Fruit fly (Drosophila melanogaster) whole organism, embryonic: ENCODE data around the gene CG7739.
A peak's percentile ranks its signal among the peaks of the same experiment; 100 is the strongest.

Experiments
- Bdp1 ChIP-seq: fragments of 200-800 bp; sonication (Bioruptor generic); optimal IDR thresholded peaks from 3 replicates; lab custom pipeline; 2016; ENCODE audit warnings: missing biosample characterization, missing genetic modification characterization
- Blimp-1 ChIP-seq: fragments of 200-800 bp; sonication (Bioruptor generic); optimal IDR thresholded peaks from 3 replicates; lab custom pipeline; 2018; ENCODE audit warnings: missing biosample characterization, missing genetic modification characterization, mild to moderate bottlenecking, moderate library complexity, missing genetic modification reagents
- CG10147 ChIP-seq: fragments of 200-800 bp; sonication (Bioruptor generic); optimal IDR thresholded peaks from 2 replicates; lab custom pipeline; 2019; ENCODE audit warnings: missing biosample characterization, mild to moderate bottlenecking, missing genetic modification characterization, moderate library complexity
- CG10959 ChIP-seq: fragments of 200-800 bp; sonication (Bioruptor generic); IDR thresholded peaks from 2 replicates; pipeline ENCODE4 v1.3.6; 2022; ENCODE audit warnings: missing biosample characterization, missing genetic modification characterization
- CG14710 ChIP-seq: fragments of 200-800 bp; sonication (Bioruptor generic); optimal IDR thresholded peaks from 3 replicates; lab custom pipeline; 2019; ENCODE audit warnings: missing biosample characterization, mild to moderate bottlenecking, missing genetic modification characterization, moderate library complexity
- CG15479 ChIP-seq: fragments of 200-800 bp; sonication (Bioruptor generic); optimal IDR thresholded peaks from 3 replicates; lab custom pipeline; 2019; ENCODE audit warnings: missing biosample characterization, mild to moderate bottlenecking, missing genetic modification characterization, moderate library complexity
- CG15514 ChIP-seq: fragments of 200-800 bp; sonication (Bioruptor generic); optimal IDR thresholded peaks from 3 replicates; lab custom pipeline; 2017; ENCODE audit warnings: missing biosample characterization, missing genetic modification characterization, mild to moderate bottlenecking, moderate library complexity, missing genetic modification reagents
- CG17385 ChIP-seq: fragments of 200-800 bp; sonication (Bioruptor generic); optimal IDR thresholded peaks from 3 replicates; lab custom pipeline; 2018; ENCODE audit warnings: missing biosample characterization, mild to moderate bottlenecking, missing genetic modification characterization
- CG18599 ChIP-seq: fragments of 200-800 bp; sonication (Bioruptor generic); optimal IDR thresholded peaks from 3 replicates; lab custom pipeline; 2017; ENCODE audit warnings: missing biosample characterization, missing genetic modification characterization, mild to moderate bottlenecking, moderate library complexity, missing genetic modification reagents
- CG2712 ChIP-seq: fragments of 200-800 bp; optimal IDR thresholded peaks from 3 replicates; lab custom pipeline; 2019; ENCODE audit warnings: missing biosample characterization, mild to moderate bottlenecking, missing genetic modification characterization, moderate library complexity
- CG2889 ChIP-seq: fragments of 200-800 bp; sonication (Bioruptor generic); IDR thresholded peaks from 3 replicates; pipeline ENCODE4 v1.3.6; 2022; ENCODE audit warnings: missing biosample characterization, missing genetic modification characterization
- CG30403 ChIP-seq: fragments of 200-800 bp; sonication (Bioruptor generic); optimal IDR thresholded peaks from 3 replicates; lab custom pipeline; 2016; ENCODE audit warnings: missing biosample characterization, missing genetic modification characterization
- CG31441 ChIP-seq: fragments of 200-800 bp; sonication (Bioruptor generic); IDR thresholded peaks from 2 replicates; pipeline ENCODE4 v1.3.6; 2022; ENCODE audit warnings: missing biosample characterization, missing genetic modification characterization
- CG7357 ChIP-seq: fragments of 200-800 bp; sonication (Bioruptor generic); IDR thresholded peaks from 3 replicates; pipeline ENCODE4 v1.3.6; 2022; ENCODE audit warnings: missing biosample characterization, missing genetic modification characterization
- CTCF ChIP-seq: fragments of 200-800 bp; sonication (Bioruptor generic); optimal IDR thresholded peaks from 2 replicates; lab custom pipeline; 2017; ENCODE audit warnings: missing biosample characterization, mild to moderate bottlenecking, missing genetic modification characterization, moderate library complexity
- CoRest ChIP-seq: fragments of 200-800 bp; sonication (Bioruptor generic); optimal IDR thresholded peaks from 3 replicates; lab custom pipeline; 2018; ENCODE audit warnings: missing biosample characterization, mild to moderate bottlenecking, missing genetic modification characterization, moderate library complexity
- D19A ChIP-seq: fragments of 200-800 bp; optimal IDR thresholded peaks from 3 replicates; lab custom pipeline; 2019; ENCODE audit warnings: missing biosample characterization, mild to moderate bottlenecking, missing genetic modification characterization, moderate library complexity
- Dfd ChIP-seq, 2 experiments: fragments of >200 bp; optimal IDR thresholded peaks; 2 replicates each; lab custom pipeline; 2017; ENCODE audit warnings: missing biosample characterization in 2 of 2, missing genetic modification characterization in 2 of 2
- Doc3 ChIP-seq: fragments of 200-800 bp; sonication (Bioruptor generic); IDR thresholded peaks from 3 replicates; pipeline ENCODE4 v1.3.6; 2022; ENCODE audit warnings: missing biosample characterization, missing genetic modification characterization; ENCODE audit not compliant: partially characterized antibody
- Gsc ChIP-seq: fragments of 200-800 bp; sonication (Bioruptor generic); IDR thresholded peaks from 2 replicates; pipeline ENCODE4 v1.3.6; 2022; ENCODE audit warnings: missing biosample characterization, missing genetic modification characterization
- H15 ChIP-seq: fragments of 200-800 bp; sonication (Bioruptor generic); IDR thresholded peaks from 3 replicates; pipeline ENCODE4 v1.3.6; 2022; ENCODE audit warnings: missing biosample characterization, missing genetic modification characterization
- HLH4C ChIP-seq: fragments of 200-800 bp; sonication (Bioruptor generic); IDR thresholded peaks from 3 replicates; pipeline ENCODE4 v1.3.6; 2022; ENCODE audit warnings: missing biosample characterization, missing genetic modification characterization; ENCODE audit not compliant: partially characterized antibody
- Hand ChIP-seq: fragments of 200-800 bp; sonication (Bioruptor generic); optimal IDR thresholded peaks from 2 replicates; lab custom pipeline; 2017; ENCODE audit warnings: mild to moderate bottlenecking, missing biosample characterization, missing genetic modification reagents, missing genetic modification characterization
- Hmx ChIP-seq: fragments of 200-800 bp; sonication (Bioruptor generic); optimal IDR thresholded peaks from 2 replicates; lab custom pipeline; 2016; ENCODE audit warnings: missing biosample characterization, missing genetic modification characterization
- Hsf ChIP-seq: fragments of 200-800 bp; sonication (Bioruptor generic); optimal IDR thresholded peaks from 3 replicates; lab custom pipeline; 2016; ENCODE audit warnings: missing biosample characterization, missing genetic modification characterization
- Jarid2 ChIP-seq: fragments of 200-800 bp; sonication (Bioruptor generic); optimal IDR thresholded peaks from 3 replicates; lab custom pipeline; 2017; ENCODE audit warnings: mild to moderate bottlenecking, missing biosample characterization, missing genetic modification reagents, missing genetic modification characterization
- NK7.1 ChIP-seq: fragments of 200-800 bp; sonication (Bioruptor generic); optimal IDR thresholded peaks from 3 replicates; lab custom pipeline; 2016; ENCODE audit warnings: missing biosample characterization, missing genetic modification characterization
- Sox102F ChIP-seq: fragments of 200-800 bp; sonication (Bioruptor generic); optimal IDR thresholded peaks from 2 replicates; lab custom pipeline; 2018; ENCODE audit warnings: missing biosample characterization, mild to moderate bottlenecking, missing genetic modification characterization, moderate library complexity
- Trl ChIP-seq, 3 experiments: fragments of >200 bp in 2 of 3; fragments of 200-800 bp in 1 of 3; sonication (Bioruptor generic) in 1 of 3; optimal IDR thresholded peaks; 2 replicates in 1 of 3; 3 replicates in 2 of 3; lab custom pipeline; 2016 to 2017; ENCODE audit warnings: missing biosample characterization in 1 of 3, missing genetic modification characterization in 1 of 3
- ac ChIP-seq: fragments of 200-800 bp; sonication (Bioruptor generic); optimal IDR thresholded peaks from 3 replicates; lab custom pipeline; 2017; ENCODE audit warnings: missing biosample characterization, mild to moderate bottlenecking, missing genetic modification characterization
- bigmax ChIP-seq: fragments of 200-800 bp; sonication (Bioruptor generic); optimal IDR thresholded peaks from 2 replicates; lab custom pipeline; 2018; ENCODE audit warnings: missing biosample characterization, mild to moderate bottlenecking, missing genetic modification characterization
- chinmo ChIP-seq: fragments of 200-800 bp; sonication (Bioruptor generic); IDR thresholded peaks from 4 replicates; pipeline ENCODE4 v1.3.6; 2022; ENCODE audit warnings: missing biosample characterization, missing genetic modification characterization; ENCODE audit not compliant: partially characterized antibody
- corto ChIP-seq: fragments of 200-800 bp; sonication (Bioruptor generic); optimal IDR thresholded peaks from 2 replicates; lab custom pipeline; 2016; ENCODE audit warnings: missing biosample characterization, mild to moderate bottlenecking, missing genetic modification characterization, moderate library complexity
- crol ChIP-seq: fragments of 200-800 bp; sonication (Bioruptor generic); IDR thresholded peaks from 2 replicates; pipeline ENCODE4 v1.3.6; 2022; ENCODE audit warnings: missing biosample characterization, missing genetic modification characterization
- crp ChIP-seq, 2 experiments: fragments of 200-800 bp; sonication (Bioruptor generic); optimal IDR thresholded peaks; 2 replicates in 1 of 2; 3 replicates in 1 of 2; lab custom pipeline; 2017; ENCODE audit warnings: missing biosample characterization in 2 of 2, missing genetic modification characterization in 2 of 2, mild to moderate bottlenecking in 1 of 2, moderate library complexity in 1 of 2
- disco-r ChIP-seq: fragments of 200-800 bp; sonication (Bioruptor generic); optimal IDR thresholded peaks from 2 replicates; lab custom pipeline; 2016; ENCODE audit warnings: missing biosample characterization, missing genetic modification characterization
- emc ChIP-seq: fragments of 200-800 bp; sonication (Bioruptor generic); optimal IDR thresholded peaks from 2 replicates; lab custom pipeline; 2016; ENCODE audit warnings: missing biosample characterization, missing genetic modification characterization
- exex ChIP-seq: fragments of 200-800 bp; sonication (Bioruptor generic); optimal IDR thresholded peaks from 4 replicates; lab custom pipeline; 2018; ENCODE audit warnings: missing biosample characterization, mild to moderate bottlenecking, missing genetic modification characterization, moderate library complexity
- gro ChIP-seq: fragments of 200-800 bp; sonication (Bioruptor generic); optimal IDR thresholded peaks from 2 replicates; lab custom pipeline; 2016; ENCODE audit warnings: missing biosample characterization, missing genetic modification characterization
- h ChIP-seq: fragments of >200 bp; optimal IDR thresholded peaks from 2 replicates; lab custom pipeline; 2017
- lbe ChIP-seq: fragments of 200-800 bp; sonication (Bioruptor generic); optimal IDR thresholded peaks from 2 replicates; lab custom pipeline; 2016; ENCODE audit warnings: missing biosample characterization, mild to moderate bottlenecking, missing genetic modification characterization
- lov ChIP-seq, 2 experiments: fragments of 200-800 bp in 1 of 2; fragments of >200 bp in 1 of 2; sonication (Bioruptor generic) in 1 of 2; IDR thresholded peaks in 1 of 2; optimal IDR thresholded peaks in 1 of 2; 2 replicates in 1 of 2; 3 replicates in 1 of 2; pipeline versions ENCODE4 v1.3.6 to Lab custom; 2017 to 2022; ENCODE audit warnings: missing biosample characterization in 1 of 2, missing genetic modification characterization in 1 of 2
- nerfin-1 ChIP-seq: fragments of 200-800 bp; sonication (Bioruptor generic); optimal IDR thresholded peaks from 3 replicates; lab custom pipeline; 2019; ENCODE audit warnings: missing biosample characterization, mild to moderate bottlenecking, missing genetic modification characterization, moderate library complexity
- nom ChIP-seq: fragments of 200-800 bp; sonication (Bioruptor generic); optimal IDR thresholded peaks from 2 replicates; lab custom pipeline; 2017; ENCODE audit warnings: missing biosample characterization, missing genetic modification characterization, mild to moderate bottlenecking, moderate library complexity, missing genetic modification reagents
- tll ChIP-seq, 2 experiments: fragments of 200-800 bp in 1 of 2; fragments of >200 bp in 1 of 2; sonication (Bioruptor generic) in 1 of 2; optimal IDR thresholded peaks; 2 replicates each; lab custom pipeline; 2017 to 2019; ENCODE audit warnings: missing biosample characterization in 2 of 2, missing genetic modification characterization in 2 of 2, mild to moderate bottlenecking in 1 of 2, moderate library complexity in 1 of 2

The CG7739 gene

DNA sequence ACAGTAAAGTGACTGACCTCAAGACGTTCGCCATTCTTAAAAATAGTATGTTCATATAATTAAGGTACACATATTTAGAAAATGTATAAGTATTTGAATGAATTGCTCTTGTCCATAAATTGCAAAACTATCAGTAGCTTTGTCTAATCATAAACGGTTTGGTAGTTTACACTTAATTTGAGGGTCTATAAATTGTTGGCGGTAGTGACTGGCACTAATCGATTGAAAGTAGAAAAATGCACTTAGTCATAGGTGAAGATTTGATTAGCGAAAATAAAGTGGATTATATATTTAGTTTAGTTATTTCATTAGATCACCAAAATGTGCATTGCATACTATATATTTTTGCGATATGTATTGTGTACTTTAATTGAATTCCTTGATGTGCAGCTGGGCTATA is 49.1 kb downstream of the CG7739 start:
- TF ChIP-seq CTCF (GFP tag; lab: Kevin White, UChicago) (no peak), CoRest (tag; lab: Kevin White, UChicago) (no peak), exex (tag; lab: Kevin White, UChicago) (peak; percentile 49)

DNA sequence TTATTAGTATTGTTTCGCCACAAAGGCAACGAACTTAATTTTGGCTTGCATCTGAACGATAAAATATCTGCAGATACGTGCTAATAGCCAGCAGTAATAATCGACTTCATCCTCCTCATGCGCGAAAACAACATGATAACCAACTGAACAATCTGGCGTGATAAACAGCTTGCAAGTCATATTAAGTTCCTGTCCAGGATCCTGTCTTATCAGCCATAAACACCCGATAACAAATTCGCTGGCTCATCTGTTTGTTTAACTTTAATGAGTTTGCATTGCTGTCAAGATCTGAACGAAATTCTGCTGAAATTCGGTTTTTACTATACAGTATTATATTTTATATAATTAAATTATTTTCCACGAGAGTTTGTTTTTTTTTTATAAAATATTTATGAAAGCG is 49.6 kb downstream of the CG7739 start:
- TF ChIP-seq lov (optimal IDR thresholded peaks at IDR 0.05; lab: Kevin White, UChicago) (no peak), lov (GFP tag; IDR thresholded peaks at IDR 0.05; lab: Robert Waterston, UW) (no peak)

DNA sequence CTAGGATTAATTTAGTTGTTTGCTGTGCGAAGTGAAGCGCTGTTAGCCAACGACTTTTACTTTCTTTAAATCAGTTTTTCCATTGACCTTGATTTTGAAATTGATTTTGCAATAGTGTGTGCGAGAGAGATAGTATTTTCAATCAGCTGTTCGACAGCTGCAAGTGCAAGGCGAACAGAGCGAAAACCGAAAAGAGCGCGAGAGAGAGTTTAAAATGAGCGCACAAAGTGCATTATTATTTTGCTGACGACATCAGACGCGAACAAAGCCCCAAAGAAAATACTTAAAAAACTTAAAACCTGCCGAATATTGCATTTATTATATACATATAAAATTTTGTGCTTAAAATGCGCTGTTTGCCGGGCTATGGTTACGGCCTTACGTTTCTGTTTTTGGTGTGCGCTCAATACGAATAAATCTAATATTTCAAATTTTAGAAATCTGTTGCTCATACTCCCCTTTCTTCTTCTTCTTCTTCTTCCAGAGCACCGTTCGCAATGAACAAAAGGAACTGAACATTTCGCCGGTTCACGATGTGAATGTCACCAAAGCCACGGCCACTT is 51.1 kb downstream of the CG7739 start:
- TF ChIP-seq Trl (optimal IDR thresholded peaks at IDR 0.05; lab: Kevin White, UChicago) (peak; percentile 10 to 68), Trl (GFP tag; optimal IDR thresholded peaks at IDR 0.05; lab: Kevin White, UChicago) (no peak), bigmax (no peak), crp (GFP tag; optimal IDR thresholded peaks at IDR 0.05; lab: Kevin White, UChicago) (peak in 1 of 2 experiments; percentile 75), ac (GFP tag; lab: Kevin White, UChicago) (peak; percentile 58), H15 (GFP tag; lab: Robert Waterston, UW) (no peak), Blimp-1 (GFP tag; lab: Kevin White, UChicago) (peak; percentile 47), Hsf (GFP tag; lab: Kevin White, UChicago) (no peak), Dfd (GFP tag; optimal IDR thresholded peaks at IDR 0.05; lab: Kevin White, UChicago) (no peak), Hand (GFP tag; lab: Kevin White, UChicago) (no peak), tll (GFP tag; optimal IDR thresholded peaks at IDR 0.05; lab: Kevin White, UChicago) (peak in 1 of 2 experiments; percentile 61), gro (GFP tag; lab: Kevin White, UChicago) (no peak), CG2712 (peak; percentile 13), CG15479 (GFP tag; lab: Kevin White, UChicago) (peak; percentile 32), CG14710 (peak; percentile 26), corto (GFP tag; lab: Kevin White, UChicago) (peak; percentile 50), chinmo (GFP tag; lab: Robert Waterston, UW) (0 out of 4 replicates have a peak, but pooled peaks have one; percentile 48), CG15514 (GFP tag; lab: Kevin White, UChicago) (peak; percentile 60), emc (GFP tag; lab: Kevin White, UChicago) (no peak), NK7.1 (GFP tag; lab: Kevin White, UChicago) (no peak), Sox102F (GFP tag; lab: Kevin White, UChicago) (no peak), nom (peak; percentile 64), lbe (GFP tag; lab: Kevin White, UChicago) (peak; percentile 14), CG17385 (peak; percentile 81)

DNA sequence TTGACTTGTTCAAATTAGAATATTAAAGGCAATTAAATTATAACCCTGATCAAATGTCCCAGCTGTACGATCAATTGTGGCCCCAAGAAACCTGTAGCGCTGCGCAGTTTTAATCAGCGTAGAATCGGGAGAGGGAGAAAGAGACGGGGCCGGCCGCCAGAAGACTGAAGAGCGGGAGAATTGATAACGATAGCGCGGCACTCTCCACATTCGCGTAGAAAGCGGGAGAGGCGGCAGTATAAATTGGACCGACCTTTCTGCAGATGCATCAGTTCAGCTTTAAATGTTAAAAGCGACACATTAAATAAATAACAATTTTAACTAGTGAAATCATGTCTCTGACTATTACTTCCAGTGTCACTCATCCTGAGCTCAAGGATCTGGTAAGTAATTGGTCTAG is 52.1 kb downstream of the CG7739 start, which contains the start of gene MsrA:
Gene MsrA, plus strand, starts transcription at position 266 of the 400 bp plus-strand sequence.
- no peak for TF ChIP-seq h (lab: Kevin White, UChicago)
- TF ChIP-seq D19A (tag; lab: Kevin White, UChicago), result no peak
- TF ChIP-seq CG30403 (GFP tag; lab: Kevin White, UChicago), result no peak
- no peak for TF ChIP-seq NK7.1 (GFP tag; lab: Kevin White, UChicago)
- TF ChIP-seq Doc3 (GFP tag; lab: Robert Waterston, UW), result no peak
- no peak for TF ChIP-seq HLH4C (GFP tag; lab: Robert Waterston, UW)
- no peak for TF ChIP-seq CG10959
- TF ChIP-seq Hmx (GFP tag; lab: Kevin White, UChicago), result no peak
- TF ChIP-seq CG31441 (GFP tag; lab: Robert Waterston, UW), result no peak
- TF ChIP-seq CG7357 (GFP tag; lab: Robert Waterston, UW), result no peak
- TF ChIP-seq nerfin-1 (tag; lab: Kevin White, UChicago), result no peak
- TF ChIP-seq CG18599 (GFP tag; lab: Kevin White, UChicago), result no peak
- TF ChIP-seq crol (GFP tag; lab: Robert Waterston, UW), result no peak
- peak; percentile 59 for TF ChIP-seq Jarid2
- no peak for TF ChIP-seq disco-r (GFP tag; lab: Kevin White, UChicago)
- TF ChIP-seq Bdp1 (GFP tag; lab: Kevin White, UChicago), result no peak
- no peak for TF ChIP-seq CG10147
- TF ChIP-seq Gsc (GFP tag; lab: Robert Waterston, UW), result no peak
- TF ChIP-seq CG2889 (GFP tag; lab: Robert Waterston, UW), result no peak
